Fruit fly (Drosophila melanogaster) whole organism, embryonic: Measurements from ENCODE around the gene UQCR-14.

Experiments used
- CG10431 ChIP-seq: fragments of 200-800 bp; sonication (Bioruptor generic); optimal IDR thresholded peaks from 3 replicates; lab custom pipeline; 2018; ENCODE audit warnings: missing biosample characterization, mild to moderate bottlenecking, missing genetic modification characterization
- CG12769 ChIP-seq: fragments of 200-800 bp; sonication (Bioruptor generic); optimal IDR thresholded peaks from 2 replicates; lab custom pipeline; 2019; ENCODE audit warnings: missing biosample characterization, mild to moderate bottlenecking, missing genetic modification characterization, moderate library complexity
- CG13287 ChIP-seq: fragments of 200-800 bp; sonication (Bioruptor generic); IDR thresholded peaks from 2 replicates; pipeline ENCODE4 v1.3.6; 2022; ENCODE audit warnings: missing biosample characterization, missing genetic modification characterization; ENCODE audit not compliant: partially characterized antibody
- CG15514 ChIP-seq: fragments of 200-800 bp; sonication (Bioruptor generic); optimal IDR thresholded peaks from 3 replicates; lab custom pipeline; 2017; ENCODE audit warnings: missing biosample characterization, missing genetic modification characterization, mild to moderate bottlenecking, moderate library complexity, missing genetic modification reagents
- CG17186 ChIP-seq: fragments of 200-800 bp; sonication (Bioruptor generic); optimal IDR thresholded peaks from 3 replicates; lab custom pipeline; 2017; ENCODE audit warnings: missing biosample characterization, missing genetic modification reagents, missing genetic modification characterization
- CG30020 ChIP-seq: fragments of 200-800 bp; optimal IDR thresholded peaks from 2 replicates; lab custom pipeline; 2019; ENCODE audit warnings: missing biosample characterization, mild to moderate bottlenecking, missing genetic modification characterization, moderate library complexity
- CG30431 ChIP-seq: fragments of 200-800 bp; sonication (Bioruptor generic); optimal IDR thresholded peaks from 2 replicates; lab custom pipeline; 2017; ENCODE audit warnings: missing biosample characterization, missing genetic modification characterization
- CG4404 ChIP-seq: fragments of 200-800 bp; sonication (Bioruptor generic); IDR thresholded peaks from 2 replicates; pipeline ENCODE4 v1.3.6; 2022; ENCODE audit warnings: missing biosample characterization, missing genetic modification characterization
- CG7839 ChIP-seq: fragments of 200-800 bp; sonication (Bioruptor generic); optimal IDR thresholded peaks from 3 replicates; lab custom pipeline; 2018; ENCODE audit warnings: missing biosample characterization, mild to moderate bottlenecking, missing genetic modification characterization, moderate library complexity
- CkIIα-i1 ChIP-seq: fragments of 200-800 bp; sonication (Bioruptor generic); IDR thresholded peaks from 2 replicates; pipeline ENCODE4 v1.3.6; 2022; ENCODE audit warnings: missing biosample characterization, missing genetic modification characterization
- CrebB ChIP-seq: fragments of 200-800 bp; sonication (Bioruptor generic); optimal IDR thresholded peaks from 3 replicates; lab custom pipeline; 2018; ENCODE audit warnings: missing biosample characterization, mild to moderate bottlenecking, missing genetic modification characterization
- Dip3 ChIP-seq: fragments of 200-800 bp; sonication (Bioruptor generic); optimal IDR thresholded peaks from 3 replicates; lab custom pipeline; 2016; ENCODE audit warnings: missing biosample characterization, missing genetic modification characterization
- E2f2 ChIP-seq: fragments of 200-800 bp; sonication (Bioruptor generic); IDR thresholded peaks from 2 replicates; pipeline ENCODE4 v1.3.6; 2022; ENCODE audit warnings: missing biosample characterization, missing genetic modification characterization
- Elba2 ChIP-seq: fragments of 200-800 bp; sonication (Bioruptor generic); optimal IDR thresholded peaks from 3 replicates; lab custom pipeline; 2016; ENCODE audit warnings: missing biosample characterization, missing genetic modification characterization
- GATAe ChIP-seq: fragments of 200-800 bp; sonication (Bioruptor generic); conservative IDR thresholded peaks from 2 replicates; pipeline ENCODE4 v1.3.6; 2022; ENCODE audit warnings: missing biosample characterization, missing genetic modification characterization
- H2.0 ChIP-seq: fragments of 200-800 bp; sonication (Bioruptor generic); IDR thresholded peaks from 2 replicates; pipeline ENCODE4 v1.3.6; 2022; ENCODE audit warnings: missing biosample characterization, missing genetic modification characterization
- MBD-R2 ChIP-seq: fragments of 200-800 bp; sonication (Bioruptor generic); IDR thresholded peaks from 2 replicates; pipeline ENCODE4 v1.3.6; 2022; ENCODE audit warnings: missing biosample characterization, missing genetic modification characterization
- MESR4 ChIP-seq: fragments of 200-800 bp; sonication (Bioruptor generic); optimal IDR thresholded peaks from 2 replicates; lab custom pipeline; 2018; ENCODE audit warnings: missing biosample characterization, mild to moderate bottlenecking, missing genetic modification characterization, moderate library complexity
- Myb ChIP-seq: fragments of 200-800 bp; sonication (Bioruptor generic); optimal IDR thresholded peaks from 2 replicates; lab custom pipeline; 2016; ENCODE audit warnings: missing biosample characterization, missing genetic modification characterization
- NfI ChIP-seq: fragments of 200-800 bp; sonication (Bioruptor generic); optimal IDR thresholded peaks from 3 replicates; lab custom pipeline; 2018; ENCODE audit warnings: missing biosample characterization, mild to moderate bottlenecking, missing genetic modification characterization, moderate library complexity
- Taf1 ChIP-seq: fragments of 200-800 bp; sonication (Bioruptor generic); IDR thresholded peaks from 2 replicates; pipeline ENCODE4 v1.3.6; 2022; ENCODE audit warnings: missing biosample characterization, missing genetic modification characterization
- ac ChIP-seq: fragments of 200-800 bp; sonication (Bioruptor generic); optimal IDR thresholded peaks from 3 replicates; lab custom pipeline; 2017; ENCODE audit warnings: missing biosample characterization, mild to moderate bottlenecking, missing genetic modification characterization
- amos ChIP-seq: fragments of 200-800 bp; sonication (Bioruptor generic); IDR thresholded peaks from 2 replicates; pipeline ENCODE4 v1.3.6; 2022; ENCODE audit warnings: missing biosample characterization, missing genetic modification characterization; ENCODE audit not compliant: partially characterized antibody
- ewg ChIP-seq: fragments of 200-800 bp; sonication (Bioruptor generic); optimal IDR thresholded peaks from 3 replicates; lab custom pipeline; 2017; ENCODE audit warnings: mild to moderate bottlenecking, missing biosample characterization, missing genetic modification reagents, missing genetic modification characterization
- gro ChIP-seq: fragments of 200-800 bp; sonication (Bioruptor generic); optimal IDR thresholded peaks from 2 replicates; lab custom pipeline; 2016; ENCODE audit warnings: missing biosample characterization, missing genetic modification characterization
- gt ChIP-seq: fragments of 200-800 bp; sonication (Bioruptor generic); IDR thresholded peaks from 2 replicates; pipeline ENCODE4 v1.3.6; 2022; ENCODE audit warnings: missing biosample characterization, missing genetic modification characterization
- klu ChIP-seq: fragments of 200-800 bp; sonication (Bioruptor generic); IDR thresholded peaks from 2 replicates; pipeline ENCODE4 v1.3.6; 2022; ENCODE audit warnings: missing biosample characterization, missing genetic modification characterization
- knrl ChIP-seq: fragments of 200-800 bp; sonication (Bioruptor generic); IDR thresholded peaks from 3 replicates; pipeline ENCODE4 v1.3.6; 2022; ENCODE audit warnings: missing biosample characterization, missing genetic modification characterization; ENCODE audit not compliant: partially characterized antibody
- nau ChIP-seq: fragments of 200-800 bp; sonication (Bioruptor generic); optimal IDR thresholded peaks from 3 replicates; lab custom pipeline; 2017; ENCODE audit warnings: missing biosample characterization, mild to moderate bottlenecking, missing genetic modification characterization, missing genetic modification reagents
- nerfin-1 ChIP-seq: fragments of 200-800 bp; sonication (Bioruptor generic); optimal IDR thresholded peaks from 3 replicates; lab custom pipeline; 2019; ENCODE audit warnings: missing biosample characterization, mild to moderate bottlenecking, missing genetic modification characterization, moderate library complexity
- nerfin-2 ChIP-seq: fragments of 200-800 bp; sonication (Bioruptor generic); IDR thresholded peaks from 2 replicates; pipeline ENCODE4 v1.3.6; 2022; ENCODE audit warnings: missing biosample characterization, missing genetic modification characterization; ENCODE audit not compliant: partially characterized antibody
- org-1 ChIP-seq: fragments of 200-800 bp; sonication (Bioruptor generic); optimal IDR thresholded peaks from 2 replicates; lab custom pipeline; 2017; ENCODE audit warnings: missing biosample characterization, missing genetic modification characterization
- otp ChIP-seq: fragments of 200-800 bp; sonication (Bioruptor generic); IDR thresholded peaks from 3 replicates; pipeline ENCODE4, ENCODE4 v1.3.6; 2022; ENCODE audit warnings: missing biosample characterization, missing genetic modification characterization
- p53 ChIP-seq: fragments of 200-800 bp; sonication (Bioruptor generic); optimal IDR thresholded peaks from 2 replicates; lab custom pipeline; 2016; ENCODE audit warnings: missing biosample characterization, missing genetic modification characterization
- pzg ChIP-seq: fragments of 200-800 bp; sonication (Bioruptor generic); optimal IDR thresholded peaks from 3 replicates; lab custom pipeline; 2018; ENCODE audit warnings: missing biosample characterization, mild to moderate bottlenecking, missing genetic modification characterization, moderate library complexity
- row ChIP-seq: fragments of 200-800 bp; sonication (Bioruptor generic); IDR thresholded peaks from 3 replicates; pipeline ENCODE4 v1.3.6; 2022; ENCODE audit warnings: missing biosample characterization, missing genetic modification characterization
- sna ChIP-seq: fragments of 200-800 bp; sonication (Bioruptor generic); IDR thresholded peaks from 2 replicates; pipeline ENCODE4 v1.3.6; 2022; ENCODE audit warnings: missing biosample characterization, missing genetic modification characterization; ENCODE audit not compliant: partially characterized antibody
- vfl ChIP-seq: fragments of 200-800 bp; sonication (Bioruptor generic); optimal IDR thresholded peaks from 2 replicates; lab custom pipeline; 2016; ENCODE audit warnings: missing biosample characterization, missing genetic modification characterization

UQCR-14 gene

dm6 chrX:16325472-16325871 lies 39.4 kb downstream of the UQCR-14 start, which contains the start of gene CalpC (continued):
- TF ChIP-seq amos (GFP tag; lab: Robert Waterston, UW) (peak; percentile 39; the same call in 1 of the 2 replicates), Myb (no peak), CG30431 (GFP tag; lab: Kevin White, UChicago) (no peak), NfI (GFP tag; lab: Kevin White, UChicago) (no peak), CG13287 (GFP tag; lab: Robert Waterston, UW) (0 out of 2 replicates have a peak, but pooled peaks have one; percentile 15), CrebB (tag; lab: Kevin White, UChicago) (no peak), nerfin-1 (tag; lab: Kevin White, UChicago) (no peak), CG7839 (tag; lab: Kevin White, UChicago) (no peak), GATAe (GFP tag; lab: Robert Waterston, UW) (no peak), nau (GFP tag; lab: Kevin White, UChicago) (no peak), MESR4 (GFP tag; lab: Kevin White, UChicago) (peak; percentile 33), H2.0 (no peak), p53 (GFP tag; lab: Kevin White, UChicago) (no peak), klu (no peak), CG30020 (tag; lab: Kevin White, UChicago) (peak; percentile 9), otp (GFP tag; lab: Robert Waterston, UW) (no peak), Dip3 (GFP tag; lab: Kevin White, UChicago) (no peak), Taf1 (GFP tag; lab: Robert Waterston, UW) (no peak), CG4404 (GFP tag; lab: Robert Waterston, UW) (no peak), ac (GFP tag; lab: Kevin White, UChicago) (no peak), CG12769 (tag; lab: Kevin White, UChicago) (peak; percentile 46), knrl (GFP tag; lab: Robert Waterston, UW) (0 out of 3 replicates have a peak, but pooled peaks have one; percentile 21), MBD-R2 (GFP tag; lab: Robert Waterston, UW) (peak; percentile 17; the same call in 1 of the 2 replicates), sna (GFP tag; lab: Robert Waterston, UW) (peak; percentile 43; the same call in 1 of the 2 replicates), gro (no peak), CG17186 (GFP tag; lab: Kevin White, UChicago) (peak; percentile 58), ewg (GFP tag; lab: Kevin White, UChicago) (peak; percentile 39), vfl (GFP tag; lab: Kevin White, UChicago) (no peak), CkIIα-i1 (GFP tag; lab: Robert Waterston, UW) (no peak), nerfin-2 (GFP tag; lab: Robert Waterston, UW) (no peak), E2f2 (GFP tag; lab: Robert Waterston, UW) (peak; percentile 61; the same call in 1 of the 2 replicates)

DNA sequence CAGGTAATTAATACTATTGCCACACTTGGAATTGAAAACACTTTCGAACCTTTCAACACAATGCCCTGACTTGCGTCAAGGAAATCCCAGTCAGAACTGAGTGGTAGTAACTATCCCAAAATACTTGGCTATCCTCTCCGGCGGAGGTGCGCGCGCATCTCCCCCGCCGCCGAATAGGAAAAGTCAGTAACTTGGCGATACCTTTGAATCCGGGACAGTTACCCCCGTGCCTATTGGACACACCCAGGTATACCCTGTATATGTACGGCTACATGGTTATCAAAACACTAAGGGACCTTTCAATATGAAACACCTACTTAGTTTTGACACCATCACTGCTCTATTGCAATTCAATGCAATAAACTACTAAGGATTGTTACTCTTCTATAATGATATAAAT lies 44.6 kb downstream of the UQCR-14 start, which contains the start of gene CG9919:
TSS of gene CG9919 (minus strand) at position 101 of the 400 bp plus-strand sequence.
- TF ChIP-seq pzg (GFP tag; lab: Kevin White, UChicago) (peak; percentile 3), CG15514 (GFP tag; lab: Kevin White, UChicago) (peak; percentile 16), Elba2 (GFP tag; lab: Kevin White, UChicago) (peak; percentile 35), org-1 (GFP tag; lab: Kevin White, UChicago) (no peak), gt (GFP tag; lab: Robert Waterston, UW) (no peak), row (GFP tag; lab: Robert Waterston, UW) (peak; percentile 33; the same call in 1 of the 3 replicates), CG10431 (peak; percentile 89), ewg (GFP tag; lab: Kevin White, UChicago) (peak; percentile 82), nerfin-1 (tag; lab: Kevin White, UChicago) (peak; percentile 23)
